Worm (Caenorhabditis elegans) whole organism, young adult: ENCODE data around the gene eri-9.

Source experiments
- F10E7.11 ChIP-seq: sonication (generic microtip); optimal IDR thresholded peaks from 2 replicates; lab custom pipeline; 2017; ENCODE audit warnings: mild to moderate bottlenecking, missing genetic modification characterization, moderate library complexity, missing compliant biosample characterization
- F22D6.2 ChIP-seq: sonication (generic microtip); optimal IDR thresholded peaks from 2 replicates; lab custom pipeline; 2016; ENCODE audit warnings: mild to moderate bottlenecking, missing genetic modification characterization, missing compliant biosample characterization
- Y79H2A.3 ChIP-seq: fragments of 200-800 bp; sonication (Bioruptor generic); conservative IDR thresholded peaks from 2 replicates; pipeline ENCODE4 v1.3.6; 2022; ENCODE audit warnings: missing genetic modification reagents, missing genetic modification characterization, missing compliant biosample characterization
- akir-1 ChIP-seq: fragments of 200-800 bp; sonication (Bioruptor generic); optimal IDR thresholded peaks from 2 replicates; lab custom pipeline; 2018; ENCODE audit warnings: mild to moderate bottlenecking, missing genetic modification characterization, moderate library complexity, missing compliant biosample characterization
- atf-7 ChIP-seq: sonication (generic microtip); optimal IDR thresholded peaks from 2 replicates; lab custom pipeline; 2017; ENCODE audit warnings: mild to moderate bottlenecking, missing genetic modification characterization, missing compliant biosample characterization
- attf-3 ChIP-seq: fragments of 200-800 bp; sonication (Bioruptor generic); conservative IDR thresholded peaks from 2 replicates; pipeline ENCODE4 v1.3.6; 2022; ENCODE audit warnings: missing genetic modification reagents, missing genetic modification characterization, missing compliant biosample characterization
- bed-1 ChIP-seq: fragments of 200-800 bp; sonication (Bioruptor generic); IDR thresholded peaks from 2 replicates; pipeline ENCODE4 v1.3.6; 2022; ENCODE audit warnings: missing genetic modification reagents, missing genetic modification characterization, missing compliant biosample characterization
- die-1 ChIP-seq: sonication (generic microtip); optimal IDR thresholded peaks from 2 replicates; lab custom pipeline; 2016; ENCODE audit warnings: missing genotype, mild to moderate bottlenecking, missing genetic modification characterization, missing compliant biosample characterization
- egl-18 ChIP-seq: fragments of 200-800 bp; sonication (Bioruptor generic); IDR thresholded peaks from 2 replicates; pipeline ENCODE4 v1.3.6; 2022; ENCODE audit warnings: missing genetic modification reagents, missing genetic modification characterization, missing compliant biosample characterization
- let-526 ChIP-seq: fragments of 200-800 bp; sonication (Bioruptor generic); IDR thresholded peaks from 2 replicates; pipeline ENCODE4 v1.3.6; 2022; ENCODE audit warnings: missing genetic modification reagents, missing genetic modification characterization, missing compliant biosample characterization
- mes-4 ChIP-seq: sonication (generic microtip); optimal IDR thresholded peaks from 2 replicates; lab custom pipeline; 2016; ENCODE audit warnings: missing genotype, missing genetic modification characterization, missing compliant biosample characterization
- snpc-4 ChIP-seq, 5 experiments: fragments of 150-350 bp in 1 of 5; sonication (generic microtip) in 4 of 5; optimal IDR thresholded peaks; 2 replicates each; lab custom pipeline; 2014 to 2018; ENCODE audit warnings: missing genetic modification characterization in 5 of 5, missing biosample characterization in 3 of 5, antibody characterized with exemption in 2 of 5, mild to moderate bottlenecking in 2 of 5, missing compliant biosample characterization in 2 of 5, missing genotype in 2 of 5, moderate library complexity in 2 of 5, missing genetic modification reagents in 1 of 5
- unc-62 ChIP-seq: fragments of 150-350 bp; optimal IDR thresholded peaks from 2 replicates; lab custom pipeline; 2014; ENCODE audit warnings: missing biosample characterization, missing genetic modification reagents, missing genetic modification characterization
- zfh-2 ChIP-seq: fragments of 200-800 bp; sonication (Bioruptor generic); conservative IDR thresholded peaks from 2 replicates; pipeline ENCODE4 v1.3.6; 2022; ENCODE audit warnings: missing genetic modification reagents, missing genetic modification characterization, missing compliant biosample characterization

- no peak for TF ChIP-seq die-1
- no peak for TF ChIP-seq F10E7.11
- no peak for TF ChIP-seq mes-4 (tag; lab: Kevin White, UChicago)
- no peak for TF ChIP-seq bed-1 (GFP tag; lab: Robert Waterston, UW)
- no peak for TF ChIP-seq zfh-2 (GFP tag; lab: Robert Waterston, UW)
- no peak for TF ChIP-seq let-526 (GFP tag; lab: Robert Waterston, UW)
- no peak for TF ChIP-seq attf-3
- no peak for TF ChIP-seq egl-18 (GFP tag; lab: Robert Waterston, UW)
- TF ChIP-seq atf-7 = no peak
- no peak for TF ChIP-seq unc-62 (GFP tag; lab: Kevin White, UChicago)
- TF ChIP-seq akir-1 (GFP tag; lab: Kevin White, UChicago) = no peak
- TF ChIP-seq snpc-4 (GFP tag; optimal IDR thresholded peaks at IDR 0.05; lab: Kevin White, UChicago) = no peak
- no peak for TF ChIP-seq snpc-4 (tag; optimal IDR thresholded peaks at IDR 0.05; lab: Kevin White, UChicago)
- TF ChIP-seq F22D6.2 (tag; lab: Kevin White, UChicago) = no peak
- no peak for TF ChIP-seq Y79H2A.3
Observed at ce11 chrIII:4895313-4895712, 36.9 kb upstream of the eri-9 start.
